Worm (Caenorhabditis elegans) whole organism, mixed stage, embryonic: Measurements from ENCODE around the gene ada-2.

ENCODE experiments used
- M03D4.4 ChIP-seq: sonication (generic microtip); optimal IDR thresholded peaks from 2 replicates; lab custom pipeline; 2017; ENCODE audit warnings: mild to moderate bottlenecking, missing genetic modification characterization, missing compliant biosample characterization
- bed-3 ChIP-seq: fragments of 200-800 bp; sonication (Bioruptor generic); optimal IDR thresholded peaks from 3 replicates; lab custom pipeline; 2018; ENCODE audit warnings: mild to moderate bottlenecking, missing genetic modification characterization, moderate library complexity, missing compliant biosample characterization
- blmp-1 ChIP-seq: fragments of 150-350 bp; optimal IDR thresholded peaks from 2 replicates; lab custom pipeline; 2014; ENCODE audit warnings: missing biosample characterization, missing genetic modification characterization
- ceh-43 ChIP-seq: fragments of 200-800 bp; sonication (Bioruptor generic); optimal IDR thresholded peaks from 2 replicates; lab custom pipeline; 2018; ENCODE audit warnings: mild to moderate bottlenecking, missing genetic modification characterization, moderate library complexity, missing compliant biosample characterization
- ceh-83 ChIP-seq: fragments of 200-800 bp; sonication (Bioruptor generic); optimal IDR thresholded peaks from 2 replicates; lab custom pipeline; 2018; ENCODE audit warnings: mild to moderate bottlenecking, missing genetic modification characterization, missing compliant biosample characterization
- ces-1 ChIP-seq: fragments of 150-350 bp; optimal IDR thresholded peaks from 2 replicates; lab custom pipeline; 2014; ENCODE audit warnings: missing biosample characterization, missing genetic modification reagents, missing genetic modification characterization
- cnd-1 ChIP-seq: fragments of 200-800 bp; sonication (Bioruptor generic); optimal IDR thresholded peaks from 2 replicates; lab custom pipeline; 2018; ENCODE audit warnings: mild to moderate bottlenecking, missing genetic modification characterization, missing compliant biosample characterization
- drap-1 ChIP-seq: fragments of 200-800 bp; sonication (Bioruptor generic); optimal IDR thresholded peaks from 3 replicates; lab custom pipeline; 2018; ENCODE audit warnings: mild to moderate bottlenecking, missing genetic modification characterization, missing compliant biosample characterization
- elt-1 ChIP-seq: sonication (generic microtip); optimal IDR thresholded peaks from 2 replicates; lab custom pipeline; 2017; ENCODE audit warnings: missing genetic modification characterization, mild to moderate bottlenecking, missing compliant biosample characterization, antibody characterized with exemption, moderate library complexity, borderline replicate concordance; ENCODE audit not compliant: insufficient read depth
- elt-3 ChIP-seq: fragments of 150-350 bp; optimal IDR thresholded peaks from 2 replicates; lab custom pipeline; 2014; ENCODE audit warnings: missing biosample characterization, missing genetic modification characterization
- flh-1 ChIP-seq: fragments of 200-800 bp; sonication (Bioruptor generic); optimal IDR thresholded peaks from 2 replicates; lab custom pipeline; 2018; ENCODE audit warnings: mild to moderate bottlenecking, missing genetic modification characterization, moderate library complexity, missing compliant biosample characterization
- hlh-1 ChIP-seq: fragments of 150-350 bp; optimal IDR thresholded peaks from 2 replicates; lab custom pipeline; 2014; ENCODE audit warnings: missing biosample characterization, missing genetic modification reagents, missing genetic modification characterization
- lin-13 ChIP-seq: fragments of 150-350 bp; optimal IDR thresholded peaks from 2 replicates; lab custom pipeline; 2014; ENCODE audit warnings: missing biosample characterization, missing genetic modification characterization
- lin-32 ChIP-seq: fragments of 200-800 bp; sonication (Bioruptor generic); optimal IDR thresholded peaks from 2 replicates; lab custom pipeline; 2018; ENCODE audit warnings: mild to moderate bottlenecking, missing genetic modification characterization, missing compliant biosample characterization
- lsy-2 ChIP-seq: fragments of 150-350 bp; optimal IDR thresholded peaks from 2 replicates; lab custom pipeline; 2014; ENCODE audit warnings: missing biosample characterization, missing genetic modification characterization
- mab-5 ChIP-seq: fragments of 150-350 bp; optimal IDR thresholded peaks from 2 replicates; lab custom pipeline; 2014; ENCODE audit warnings: missing biosample characterization, missing genetic modification characterization
- mep-1 ChIP-seq: fragments of 150-350 bp; optimal IDR thresholded peaks from 2 replicates; lab custom pipeline; 2017; ENCODE audit warnings: missing biosample characterization, missing genetic modification reagents, missing genetic modification characterization, inconsistent platforms
- mls-2 ChIP-seq: sonication (generic microtip); optimal IDR thresholded peaks from 2 replicates; lab custom pipeline; 2016; ENCODE audit warnings: mild to moderate bottlenecking, missing genetic modification characterization, moderate library complexity, missing compliant biosample characterization
- nhr-12 ChIP-seq: fragments of 150-350 bp; optimal IDR thresholded peaks from 2 replicates; lab custom pipeline; 2014; ENCODE audit warnings: missing biosample characterization, missing genetic modification characterization
- nhr-237 ChIP-seq: fragments of 150-350 bp; optimal IDR thresholded peaks from 2 replicates; lab custom pipeline; 2014; ENCODE audit warnings: missing biosample characterization, missing genetic modification characterization
- nhr-28 ChIP-seq: fragments of 150-350 bp; optimal IDR thresholded peaks from 2 replicates; lab custom pipeline; 2014; ENCODE audit warnings: missing biosample characterization, missing genetic modification characterization
- pha-4 ChIP-seq: fragments of 150-350 bp; optimal IDR thresholded peaks from 2 replicates; lab custom pipeline; 2018; ENCODE audit warnings: missing biosample characterization, missing genetic modification reagents, missing genetic modification characterization
- snpc-4 ChIP-seq: fragments of 150-350 bp; optimal IDR thresholded peaks from 2 replicates; lab custom pipeline; 2014; ENCODE audit warnings: missing biosample characterization, missing genetic modification characterization
- tbx-8 ChIP-seq: fragments of 200-800 bp; sonication (Bioruptor generic); optimal IDR thresholded peaks from 2 replicates; lab custom pipeline; 2018; ENCODE audit warnings: mild to moderate bottlenecking, missing genetic modification characterization, moderate library complexity, missing compliant biosample characterization
- unc-120 ChIP-seq: sonication (generic microtip); optimal IDR thresholded peaks from 2 replicates; lab custom pipeline; 2017; ENCODE audit warnings: missing genetic modification characterization, missing compliant biosample characterization; ENCODE audit not compliant: poor library complexity, severe bottlenecking
- unc-39 ChIP-seq: fragments of 150-350 bp; optimal IDR thresholded peaks from 2 replicates; lab custom pipeline; 2014; ENCODE audit warnings: missing biosample characterization, missing genetic modification characterization
- zip-8 ChIP-seq: fragments of 150-350 bp; optimal IDR thresholded peaks from 2 replicates; lab custom pipeline; 2014; ENCODE audit warnings: missing biosample characterization, missing genetic modification characterization
- ztf-11 ChIP-seq: fragments of 150-350 bp; optimal IDR thresholded peaks from 2 replicates; lab custom pipeline; 2014; ENCODE audit warnings: missing biosample characterization, missing genetic modification characterization

Gene ada-2

DNA sequence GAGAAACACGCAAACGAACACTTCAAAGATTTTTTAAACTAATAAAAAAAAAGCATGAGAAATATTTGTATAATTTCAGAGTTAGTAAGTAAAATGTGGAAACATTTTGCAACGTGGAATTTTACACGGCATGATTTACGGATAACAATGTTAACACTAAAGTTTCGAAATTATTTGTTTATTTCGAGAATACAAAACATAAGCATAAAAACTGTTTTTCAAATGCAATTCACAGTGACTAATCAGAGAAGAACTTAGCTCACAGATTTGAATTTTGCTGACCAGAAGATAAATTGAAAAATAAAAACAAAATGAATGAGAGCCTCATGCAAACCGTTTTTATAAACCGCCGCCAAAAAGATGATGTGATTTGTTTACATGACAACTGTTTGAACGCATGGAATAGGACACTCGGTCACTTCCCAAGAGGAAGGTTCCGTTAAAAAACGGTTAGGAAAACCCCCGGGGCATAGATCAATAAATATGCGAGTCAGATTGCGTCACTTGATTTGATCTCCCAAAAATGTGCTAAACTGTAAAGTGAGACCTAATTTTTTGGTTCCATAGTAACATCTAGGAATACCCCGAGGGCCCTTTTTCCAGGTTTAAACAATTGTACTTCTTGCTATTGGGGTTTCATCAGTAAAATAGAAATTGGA is 26.1 kb upstream of the ada-2 start, which contains the start of gene clh-3:
Gene clh-3 (minus strand): TSS at position 51 of the 659 bp plus-strand sequence.
- no peak for TF ChIP-seq snpc-4 (tag; lab: Kevin White, UChicago)
- no peak for TF ChIP-seq pha-4
- no peak for TF ChIP-seq tbx-8 (GFP tag; lab: Kevin White, UChicago)

DNA sequence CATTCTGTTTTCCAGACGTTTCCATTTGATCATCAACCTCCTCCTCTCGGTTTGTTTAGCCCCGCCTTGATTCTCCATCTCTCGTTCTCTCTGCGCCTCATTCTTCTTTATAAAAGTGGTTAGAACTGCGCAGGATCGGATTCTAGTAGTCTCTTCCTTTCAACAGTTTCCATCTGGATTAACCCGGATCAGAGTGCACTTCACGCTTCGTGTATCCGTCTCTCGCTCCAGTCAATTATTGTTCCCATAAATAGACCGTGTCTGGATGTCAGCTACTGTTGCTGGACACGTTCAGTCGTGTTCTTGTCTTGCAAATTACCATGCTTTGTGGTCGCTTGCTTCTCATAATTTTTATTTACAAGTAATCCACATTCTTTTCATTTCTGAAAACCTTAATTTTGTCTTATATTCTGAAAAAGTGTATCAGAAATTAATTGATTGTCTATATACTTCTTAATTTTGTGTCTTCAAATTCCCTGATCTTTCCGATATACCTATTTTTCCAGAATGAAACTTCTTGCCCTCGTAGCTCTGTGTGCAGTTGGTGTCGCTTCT is 23.3 kb upstream of the ada-2 start, which contains the start of gene F32A5.4:
Gene F32A5.4 (plus strand): TSS at position 505 of the 555 bp plus-strand sequence.
- TF ChIP-seq nhr-12 (tag; lab: Kevin White, UChicago) (no peak), unc-120 (tag; lab: Kevin White, UChicago) (no peak), mep-1 (no peak), flh-1 (no peak), nhr-237 (tag; lab: Kevin White, UChicago) (no peak), tbx-8 (GFP tag; lab: Kevin White, UChicago) (no peak), mls-2 (tag; lab: Kevin White, UChicago) (no peak), elt-3 (tag; lab: Kevin White, UChicago) (no peak), lin-13 (tag; lab: Kevin White, UChicago) (no peak), mab-5 (no peak)
- TF ChIP-seq, all 35 proteins: peak for 0

DNA sequence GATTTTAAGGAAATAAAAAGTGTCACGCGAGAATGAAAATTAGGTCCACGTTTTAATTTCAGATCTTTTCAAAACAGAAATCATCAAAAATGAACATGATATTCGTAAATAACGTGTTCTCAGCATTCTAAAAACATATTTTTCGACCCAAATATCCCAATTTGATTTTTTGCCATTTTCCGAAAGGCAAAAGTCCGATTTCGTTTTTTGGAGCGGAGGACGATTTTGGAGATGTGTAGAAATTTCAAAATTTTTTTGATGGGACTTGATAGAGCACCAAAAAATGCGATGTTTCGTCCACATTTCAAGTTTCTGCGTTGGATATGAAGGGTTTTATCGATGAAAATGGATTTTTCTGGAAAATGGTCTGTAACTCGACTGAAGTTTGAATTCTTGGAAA is 21.4 kb upstream of the ada-2 start:
- no peak for TF ChIP-seq ces-1 (GFP tag; lab: Kevin White, UChicago)

DNA sequence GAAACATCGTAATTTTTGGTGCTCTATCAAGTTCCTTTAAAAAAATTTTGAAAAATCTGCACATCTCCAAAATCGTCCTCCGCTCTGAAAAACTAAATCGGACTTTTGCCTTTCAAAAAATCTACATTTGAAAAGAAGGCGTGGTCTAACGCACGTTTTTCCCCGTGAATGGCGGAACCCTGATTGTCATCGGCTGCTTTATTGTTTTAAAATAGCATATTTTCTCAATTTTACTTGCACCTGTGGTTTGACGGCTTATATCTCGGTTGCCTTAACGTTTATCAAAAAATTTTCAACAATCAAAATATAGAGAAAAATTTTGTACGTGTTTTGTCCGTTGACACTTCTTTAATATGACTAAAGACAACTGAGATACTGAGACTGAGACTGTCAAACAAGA is 20.1 kb upstream of the ada-2 start:
- no peak for TF ChIP-seq M03D4.4 (tag; lab: Kevin White, UChicago)
- TF ChIP-seq blmp-1 (tag; lab: Kevin White, UChicago): no peak
- no peak for TF ChIP-seq drap-1 (GFP tag; lab: Kevin White, UChicago)
- TF ChIP-seq ces-1 (GFP tag; lab: Kevin White, UChicago): no peak
- no peak for TF ChIP-seq elt-1 (tag; lab: Kevin White, UChicago)
- no peak for TF ChIP-seq unc-120 (tag; lab: Kevin White, UChicago)
- no peak for TF ChIP-seq flh-1
- TF ChIP-seq ceh-43: no peak
- no peak for TF ChIP-seq mab-5
- TF ChIP-seq lin-13 (tag; lab: Kevin White, UChicago): no peak
- no peak for TF ChIP-seq zip-8 (tag; lab: Kevin White, UChicago)
- no peak for TF ChIP-seq ztf-11 (tag; lab: Kevin White, UChicago)
- no peak for TF ChIP-seq nhr-237 (tag; lab: Kevin White, UChicago)
- no peak for TF ChIP-seq ceh-83 (GFP tag; lab: Kevin White, UChicago)
- TF ChIP-seq unc-39 (tag; lab: Kevin White, UChicago): no peak
- no peak for TF ChIP-seq hlh-1 (tag; lab: Kevin White, UChicago)
- no peak for TF ChIP-seq elt-3 (tag; lab: Kevin White, UChicago)
- TF ChIP-seq pha-4: no peak

DNA sequence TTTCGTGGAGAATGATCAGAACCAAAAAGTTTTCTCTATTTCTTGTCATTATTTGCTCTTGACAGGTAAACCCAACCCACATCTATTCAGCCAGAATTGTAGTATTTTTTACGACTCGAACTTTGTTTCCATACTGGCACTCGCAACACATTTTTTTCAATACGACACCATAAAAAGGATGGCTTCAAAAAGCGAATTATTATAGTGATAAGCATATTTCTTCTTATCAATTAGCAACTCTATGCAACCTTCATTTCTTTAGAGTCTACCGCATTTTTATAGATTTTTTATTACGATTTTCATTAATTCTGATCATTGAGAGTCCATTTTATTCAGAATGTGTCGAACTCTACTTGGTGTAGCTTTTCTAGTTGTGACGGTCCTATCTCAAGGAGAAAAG is 19.5 kb upstream of the ada-2 start, which contains the start of gene ctsa-3.1:
Gene ctsa-3.1 (plus strand): TSS at position 337 of the 400 bp plus-strand sequence.
- TF ChIP-seq mep-1 (no peak), ztf-11 (tag; lab: Kevin White, UChicago) (no peak), nhr-12 (tag; lab: Kevin White, UChicago) (no peak), nhr-28 (tag; lab: Kevin White, UChicago) (no peak)
- TF ChIP-seq, all 35 proteins: peak for 0

DNA sequence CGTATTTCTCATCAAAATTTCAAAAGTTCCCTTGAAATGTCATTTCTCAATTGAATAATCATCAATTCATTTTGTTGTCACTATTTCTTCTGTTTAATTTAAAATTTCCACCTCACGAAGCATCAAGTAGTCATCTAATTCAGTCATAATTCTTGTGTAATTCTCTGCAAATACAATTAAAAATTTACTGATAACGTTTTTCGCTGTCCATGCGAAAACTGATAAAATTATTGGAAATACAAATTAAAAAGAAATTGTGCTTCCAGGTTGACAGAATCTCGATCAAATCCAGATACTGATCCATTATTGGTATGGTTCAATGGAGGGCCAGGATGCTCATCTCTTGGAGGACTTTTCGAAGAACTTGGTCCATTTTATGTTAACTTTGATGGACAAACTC is 18.8 kb upstream of the ada-2 start:
- no peak for TF ChIP-seq blmp-1 (tag; lab: Kevin White, UChicago)
- no peak for TF ChIP-seq bed-3 (GFP tag; lab: Kevin White, UChicago)
- TF ChIP-seq unc-120 (tag; lab: Kevin White, UChicago): no peak
- no peak for TF ChIP-seq lsy-2
- no peak for TF ChIP-seq drap-1 (GFP tag; lab: Kevin White, UChicago)
- TF ChIP-seq nhr-12 (tag; lab: Kevin White, UChicago): no peak
- no peak for TF ChIP-seq mls-2 (tag; lab: Kevin White, UChicago)
- TF ChIP-seq ces-1 (GFP tag; lab: Kevin White, UChicago): no peak
- TF ChIP-seq nhr-237 (tag; lab: Kevin White, UChicago): no peak
- TF ChIP-seq M03D4.4 (tag; lab: Kevin White, UChicago): no peak
- TF ChIP-seq cnd-1 (tag; lab: Kevin White, UChicago): no peak
- no peak for TF ChIP-seq zip-8 (tag; lab: Kevin White, UChicago)
- TF ChIP-seq lin-32 (GFP tag; lab: Kevin White, UChicago): no peak
